Worm (Caenorhabditis elegans) whole organism, L2 larva: ENCODE data around the gene T19C3.3.

ENCODE experiments used
- C34F6.9 ChIP-seq: fragments of 150-350 bp; optimal IDR thresholded peaks from 2 replicates; lab custom pipeline; 2014; ENCODE audit warnings: missing biosample characterization, missing genetic modification characterization
- F13H6.1 ChIP-seq: sonication (generic microtip); optimal IDR thresholded peaks from 2 replicates; lab custom pipeline; 2016; ENCODE audit warnings: missing genetic modification characterization, missing compliant biosample characterization
- R02D3.7 ChIP-seq: fragments of 150-350 bp; optimal IDR thresholded peaks from 2 replicates; lab custom pipeline; 2014; ENCODE audit warnings: missing biosample characterization, missing genetic modification characterization
- Y55F3AM.14 ChIP-seq: fragments of 200-800 bp; sonication (Bioruptor generic); optimal IDR thresholded peaks from 2 replicates; lab custom pipeline; 2018; ENCODE audit warnings: mild to moderate bottlenecking, missing genetic modification characterization, missing compliant biosample characterization
- ZK546.5 ChIP-seq: sonication (generic microtip); optimal IDR thresholded peaks from 2 replicates; lab custom pipeline; 2017; ENCODE audit warnings: missing biosample characterization, missing genetic modification characterization
- alr-1 ChIP-seq: fragments of 150-350 bp; optimal IDR thresholded peaks from 2 replicates; lab custom pipeline; 2014; ENCODE audit warnings: missing biosample characterization, missing genetic modification characterization
- aly-2 ChIP-seq: fragments of 150-350 bp; optimal IDR thresholded peaks from 2 replicates; lab custom pipeline; 2014; ENCODE audit warnings: missing biosample characterization, missing genetic modification characterization
- ama-1 ChIP-seq: fragments of 150-350 bp; optimal IDR thresholded peaks from 2 replicates; lab custom pipeline; 2018; ENCODE audit warnings: inconsistent platforms
- blmp-1 ChIP-seq: sonication (generic microtip); optimal IDR thresholded peaks from 2 replicates; lab custom pipeline; 2017; ENCODE audit warnings: missing genetic modification characterization, mild to moderate bottlenecking, missing compliant biosample characterization, antibody characterized with exemption, moderate library complexity; ENCODE audit not compliant: insufficient read depth
- ceh-16 ChIP-seq: fragments of 150-350 bp; optimal IDR thresholded peaks from 2 replicates; lab custom pipeline; 2014; ENCODE audit warnings: missing biosample characterization, missing genetic modification characterization
- ceh-82 ChIP-seq: fragments of 150-350 bp; optimal IDR thresholded peaks from 2 replicates; lab custom pipeline; 2014; ENCODE audit warnings: missing biosample characterization, missing genetic modification characterization
- crh-2 ChIP-seq: sonication (generic microtip); optimal IDR thresholded peaks from 2 replicates; lab custom pipeline; 2017; ENCODE audit warnings: missing biosample characterization, missing genetic modification characterization
- dmd-4 ChIP-seq: sonication (generic microtip); optimal IDR thresholded peaks from 2 replicates; lab custom pipeline; 2017; ENCODE audit warnings: missing biosample characterization, missing genetic modification characterization
- egl-27 ChIP-seq: sonication (generic microtip); optimal IDR thresholded peaks from 3 replicates; lab custom pipeline; 2017; ENCODE audit warnings: missing biosample characterization, missing genetic modification reagents, missing genetic modification characterization
- elt-1 ChIP-seq: fragments of 150-350 bp; optimal IDR thresholded peaks from 2 replicates; lab custom pipeline; 2014; ENCODE audit warnings: missing biosample characterization, missing genetic modification characterization
- elt-3 ChIP-seq: sonication (generic microtip); optimal IDR thresholded peaks from 2 replicates; lab custom pipeline; 2017; ENCODE audit warnings: missing biosample characterization, missing genetic modification characterization
- fos-1 ChIP-seq: fragments of 150-350 bp; optimal IDR thresholded peaks from 2 replicates; lab custom pipeline; 2014; ENCODE audit warnings: missing biosample characterization, missing genetic modification characterization
- lin-11 ChIP-seq: fragments of 150-350 bp; sonication (generic microtip); optimal IDR thresholded peaks from 2 replicates; lab custom pipeline; 2014; ENCODE audit warnings: missing biosample characterization, missing genetic modification characterization, inconsistent platforms, mixed read lengths
- lin-13 ChIP-seq: fragments of 150-350 bp; optimal IDR thresholded peaks from 2 replicates; lab custom pipeline; 2014; ENCODE audit warnings: missing biosample characterization, missing genetic modification reagents, missing genetic modification characterization
- lin-39 ChIP-seq: fragments of 150-350 bp; optimal IDR thresholded peaks from 2 replicates; lab custom pipeline; 2014; ENCODE audit warnings: missing biosample characterization, missing genetic modification reagents, missing genetic modification characterization
- lsy-2 ChIP-seq, 2 experiments: fragments of 150-350 bp in 1 of 2; sonication (generic microtip) in 1 of 2; optimal IDR thresholded peaks; 2 replicates each; lab custom pipeline; 2014 to 2017; ENCODE audit warnings: missing biosample characterization in 2 of 2, missing genetic modification characterization in 2 of 2
- mab-5 ChIP-seq: fragments of 150-350 bp; optimal IDR thresholded peaks from 2 replicates; lab custom pipeline; 2014; ENCODE audit warnings: missing biosample characterization, missing genetic modification characterization
- mbf-1 ChIP-seq: sonication (generic microtip); optimal IDR thresholded peaks from 2 replicates; lab custom pipeline; 2017; ENCODE audit warnings: missing biosample characterization, missing genetic modification characterization
- mdl-1 ChIP-seq, 2 experiments: fragments of 150-350 bp in 1 of 2; sonication (generic microtip) in 1 of 2; optimal IDR thresholded peaks; 2 replicates each; lab custom pipeline; 2017; ENCODE audit warnings: missing biosample characterization in 2 of 2, missing genetic modification characterization in 2 of 2
- nhr-10 ChIP-seq: sonication (generic microtip); optimal IDR thresholded peaks from 2 replicates; lab custom pipeline; 2017; ENCODE audit warnings: missing biosample characterization, missing genetic modification characterization
- nhr-11 ChIP-seq: fragments of 150-350 bp; optimal IDR thresholded peaks from 2 replicates; lab custom pipeline; 2014; ENCODE audit warnings: missing biosample characterization, missing genetic modification characterization
- nhr-12 ChIP-seq: fragments of 150-350 bp; optimal IDR thresholded peaks from 2 replicates; lab custom pipeline; 2014; ENCODE audit warnings: missing biosample characterization, missing genetic modification characterization
- nhr-129 ChIP-seq: fragments of 150-350 bp; optimal IDR thresholded peaks from 2 replicates; lab custom pipeline; 2014; ENCODE audit warnings: missing biosample characterization, missing genetic modification characterization
- nhr-21 ChIP-seq: fragments of 150-350 bp; optimal IDR thresholded peaks from 2 replicates; lab custom pipeline; 2014; ENCODE audit warnings: missing biosample characterization, missing genetic modification characterization
- nhr-237 ChIP-seq: fragments of 150-350 bp; optimal IDR thresholded peaks from 2 replicates; lab custom pipeline; 2014; ENCODE audit warnings: missing biosample characterization, missing genetic modification characterization
- nhr-25 ChIP-seq: fragments of 150-350 bp; sonication (generic microtip); optimal IDR thresholded peaks from 3 replicates; lab custom pipeline; 2014; ENCODE audit warnings: missing biosample characterization, missing genetic modification characterization
- nhr-6 ChIP-seq: fragments of 150-350 bp; optimal IDR thresholded peaks from 2 replicates; lab custom pipeline; 2014; ENCODE audit warnings: missing biosample characterization, missing genetic modification characterization
- nhr-77 ChIP-seq: fragments of 150-350 bp; optimal IDR thresholded peaks from 2 replicates; lab custom pipeline; 2014; ENCODE audit warnings: missing biosample characterization, missing genetic modification characterization
- peb-1 ChIP-seq: fragments of 150-350 bp; optimal IDR thresholded peaks from 2 replicates; lab custom pipeline; 2014; ENCODE audit warnings: missing biosample characterization, missing genetic modification characterization
- skn-1 ChIP-seq: sonication (generic microtip); optimal IDR thresholded peaks from 2 replicates; lab custom pipeline; 2017; ENCODE audit warnings: missing biosample characterization, missing genetic modification characterization
- sma-3 ChIP-seq: sonication (generic microtip); optimal IDR thresholded peaks from 2 replicates; lab custom pipeline; 2016; ENCODE audit warnings: missing genetic modification reagents, missing genetic modification characterization, missing compliant biosample characterization
- sma-9 ChIP-seq, 2 experiments: fragments of 150-350 bp in 1 of 2; sonication (generic microtip) in 1 of 2; optimal IDR thresholded peaks; 2 replicates each; lab custom pipeline; 2014 to 2016; ENCODE audit warnings: missing genetic modification characterization in 2 of 2, mild to moderate bottlenecking in 1 of 2, missing biosample characterization in 1 of 2, missing compliant biosample characterization in 1 of 2, missing genetic modification reagents in 1 of 2, moderate library complexity in 1 of 2
- snpc-4 ChIP-seq: fragments of 150-350 bp; optimal IDR thresholded peaks from 2 replicates; lab custom pipeline; 2014; ENCODE audit warnings: missing biosample characterization, missing genetic modification characterization
- unc-39 ChIP-seq: fragments of 150-350 bp; optimal IDR thresholded peaks from 2 replicates; lab custom pipeline; 2014; ENCODE audit warnings: missing biosample characterization, missing genetic modification characterization
- unc-55 ChIP-seq: fragments of 150-350 bp; sonication (generic microtip); optimal IDR thresholded peaks from 3 replicates; lab custom pipeline; 2014; ENCODE audit warnings: missing biosample characterization, missing genetic modification reagents, missing genetic modification characterization
- unc-62 ChIP-seq: fragments of 150-350 bp; optimal IDR thresholded peaks from 2 replicates; lab custom pipeline; 2014; ENCODE audit warnings: missing biosample characterization, missing genetic modification reagents, missing genetic modification characterization
- zag-1 ChIP-seq: fragments of 150-350 bp; optimal IDR thresholded peaks from 2 replicates; lab custom pipeline; 2014; ENCODE audit warnings: missing biosample characterization, missing genetic modification characterization
- ztf-11 ChIP-seq: sonication (generic microtip); optimal IDR thresholded peaks from 2 replicates; lab custom pipeline; 2017; ENCODE audit warnings: missing biosample characterization, missing genetic modification characterization

The T19C3.3 gene

DNA sequence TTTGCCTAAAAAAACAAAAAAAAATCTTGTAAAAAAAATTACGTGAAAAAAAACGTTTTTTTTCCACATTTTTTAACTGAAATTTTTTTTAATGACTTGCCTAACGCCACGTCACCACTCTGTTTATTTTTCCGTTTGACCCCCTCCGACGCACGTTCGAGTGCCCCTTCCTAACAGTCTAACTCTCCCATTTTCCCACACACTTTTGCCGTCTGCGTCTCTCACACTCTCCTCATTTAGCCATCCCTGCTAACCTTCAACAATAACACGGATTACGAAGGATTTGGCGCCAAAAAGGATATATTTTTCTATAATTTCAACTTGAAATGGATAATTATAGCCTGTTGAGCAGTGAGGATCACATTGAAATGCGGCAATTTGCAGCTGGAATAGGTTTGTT, 32.9 kb upstream of the T19C3.3 start:
- no peak for TF ChIP-seq nhr-77
- TF ChIP-seq lin-13 (GFP tag; lab: Kevin White, UChicago), result no peak
- TF ChIP-seq nhr-6, result no peak
- peak; percentile 33 for TF ChIP-seq fos-1 (tag; lab: Kevin White, UChicago)
- peak; percentile 79 for TF ChIP-seq crh-2 (tag; lab: Kevin White, UChicago)
- TF ChIP-seq lsy-2 (tag; optimal IDR thresholded peaks at IDR 0.05; lab: Kevin White, UChicago), result peak in 1 of 2 experiments; percentile 7
- peak; percentile 61 for TF ChIP-seq C34F6.9
- peak; percentile 15 for TF ChIP-seq nhr-25
- peak; percentile 1 for TF ChIP-seq F13H6.1
- TF ChIP-seq snpc-4 (tag; lab: Kevin White, UChicago), result no peak

DNA sequence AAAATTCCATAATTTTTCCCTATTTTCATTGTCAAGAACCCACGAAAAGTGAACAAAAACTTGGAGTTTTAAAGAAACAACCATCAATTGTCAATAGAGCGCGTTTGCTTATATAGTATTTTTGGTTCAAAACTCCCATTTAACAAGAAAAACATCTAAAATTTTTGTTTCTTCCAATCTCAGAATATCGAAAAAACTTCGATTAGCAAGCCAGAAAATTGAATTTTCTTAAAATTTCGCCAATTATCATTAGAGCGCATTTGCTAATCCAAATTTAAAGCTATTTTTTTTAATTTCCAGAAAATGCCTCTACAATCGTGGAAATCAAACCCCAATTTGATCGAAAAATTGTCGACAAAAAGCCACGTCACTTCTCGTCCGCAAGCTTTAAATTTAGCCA, 32.1 kb upstream of the T19C3.3 start, which contains the start of gene orai-1:
Gene orai-1 (plus strand): TSS at position 301 of the 400 bp plus-strand sequence.
- no peak for TF ChIP-seq unc-55 (GFP tag; lab: Kevin White, UChicago)
- TF ChIP-seq nhr-12 (tag; lab: Kevin White, UChicago), result no peak
- TF ChIP-seq lin-11 (tag; lab: Kevin White, UChicago), result no peak
- no peak for TF ChIP-seq ZK546.5 (tag; lab: Kevin White, UChicago)
- TF ChIP-seq ceh-16, result no peak
- TF ChIP-seq, all 48 proteins: peak for 0

DNA sequence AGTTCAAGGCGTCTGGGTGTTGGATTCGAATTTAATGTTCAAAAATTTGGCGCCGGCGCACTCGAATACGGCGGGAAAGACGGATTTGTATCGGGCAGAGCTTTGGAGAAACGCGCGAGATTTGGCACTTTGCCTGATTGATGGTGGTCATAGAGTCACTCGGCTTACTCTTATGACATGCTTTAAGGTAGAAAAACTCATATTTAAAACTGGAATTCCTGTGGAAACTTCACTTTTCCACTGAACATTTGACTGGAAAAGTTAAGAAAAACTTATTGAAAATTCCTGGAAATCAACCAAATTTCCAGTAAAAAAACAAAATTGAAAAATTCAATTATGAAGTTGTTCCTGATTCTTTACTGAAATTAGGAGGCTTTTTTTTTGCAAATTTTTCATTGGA, 30.3 kb upstream of the T19C3.3 start:
- TF ChIP-seq aly-2 (tag; lab: Kevin White, UChicago), result no peak
- TF ChIP-seq nhr-6, result no peak
- TF ChIP-seq mbf-1 (tag; lab: Kevin White, UChicago), result no peak
- TF ChIP-seq nhr-11 (tag; lab: Kevin White, UChicago), result no peak
- TF ChIP-seq R02D3.7, result no peak
- TF ChIP-seq alr-1, result no peak
- no peak for TF ChIP-seq Y55F3AM.14 (GFP tag; lab: Kevin White, UChicago)

DNA sequence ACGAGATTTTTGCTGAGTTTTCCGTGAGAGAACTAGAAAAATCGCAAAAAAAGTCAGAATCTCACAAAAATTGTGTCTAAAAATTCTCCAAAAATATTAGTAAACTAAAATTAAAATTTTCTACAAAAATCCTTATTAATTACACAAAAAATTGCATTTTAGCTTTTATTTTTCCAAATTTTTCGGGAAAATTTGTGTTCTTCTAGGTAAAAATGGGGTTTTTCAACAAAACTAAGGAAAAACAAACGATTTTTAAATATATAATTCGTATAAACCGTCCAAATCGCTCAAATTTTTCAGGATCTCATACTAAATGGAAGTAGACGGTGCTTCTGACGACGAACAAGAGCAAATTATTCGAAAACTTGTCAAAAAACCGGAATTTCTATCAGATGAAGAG, 27.4 kb upstream of the T19C3.3 start, which contains the start of gene W06E11.1:
Gene W06E11.1 (plus strand): TSS at position 301 of the 400 bp plus-strand sequence.
- TF ChIP-seq ztf-11 (tag; lab: Kevin White, UChicago), result no peak
- TF ChIP-seq dmd-4, result no peak
- TF ChIP-seq egl-27 (tag; lab: Kevin White, UChicago), result no peak
- TF ChIP-seq unc-62 (GFP tag; lab: Kevin White, UChicago), result no peak
- no peak for TF ChIP-seq R02D3.7
- no peak for TF ChIP-seq nhr-10
- no peak for TF ChIP-seq sma-3 (GFP tag; lab: Kevin White, UChicago)
- TF ChIP-seq mdl-1 (tag; optimal IDR thresholded peaks at IDR 0.05; lab: Kevin White, UChicago), result no peak

DNA sequence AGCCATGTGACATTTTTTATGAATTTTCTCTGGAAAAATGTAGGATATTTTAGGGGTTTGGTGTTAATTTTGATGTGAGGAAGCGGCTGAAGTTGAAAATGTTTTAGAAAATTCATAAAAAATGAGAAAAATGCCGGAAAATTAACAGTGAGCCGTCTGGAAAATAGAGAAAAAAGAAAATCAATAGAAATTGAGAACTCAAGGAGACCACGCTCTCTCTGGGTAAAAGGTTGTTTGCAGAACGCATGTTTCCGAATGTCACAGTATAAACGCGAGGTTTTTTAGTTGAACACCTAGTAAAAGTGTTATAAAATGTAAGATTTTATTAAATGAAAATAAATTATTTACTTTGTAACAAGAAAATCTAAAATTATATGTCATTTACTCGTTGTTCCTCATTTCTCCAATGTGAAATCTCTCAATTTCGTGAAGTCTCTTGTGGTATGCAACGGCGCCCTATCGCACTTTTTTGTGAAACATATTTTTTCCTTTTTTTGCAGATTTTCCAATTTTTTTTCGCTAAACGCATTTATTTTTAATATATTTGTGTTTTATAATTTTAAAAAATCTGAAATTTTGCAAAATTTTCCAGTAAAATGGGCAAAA, 26.0 kb upstream of the T19C3.3 start, which contains the start of the genes tag-266 and tag-267:
Gene tag-266 (minus strand): TSS at position 29 of the 606 bp plus-strand sequence.
Gene tag-267 (plus strand): TSS at position 593 of the 606 bp plus-strand sequence.
- TF ChIP-seq snpc-4 (tag; lab: Kevin White, UChicago) (peak; percentile 13), ztf-11 (tag; lab: Kevin White, UChicago) (no peak), fos-1 (tag; lab: Kevin White, UChicago) (peak; percentile 59), unc-39 (no peak), mdl-1 (tag; optimal IDR thresholded peaks at IDR 0.05; lab: Kevin White, UChicago) (peak in 1 of 2 experiments; percentile 12), R02D3.7 (no peak), nhr-237 (tag; lab: Kevin White, UChicago) (no peak), unc-55 (GFP tag; lab: Kevin White, UChicago) (peak; percentile 92), nhr-6 (no peak), elt-1 (tag; lab: Kevin White, UChicago) (no peak), crh-2 (tag; lab: Kevin White, UChicago) (peak; percentile 81), zag-1 (tag; lab: Kevin White, UChicago) (peak; percentile 15), Y55F3AM.14 (GFP tag; lab: Kevin White, UChicago) (peak; percentile 32), sma-9 (GFP tag; optimal IDR thresholded peaks at IDR 0.05; lab: Kevin White, UChicago) (no peak), sma-9 (tag; optimal IDR thresholded peaks at IDR 0.05; lab: Kevin White, UChicago) (no peak), F13H6.1 (peak; percentile 66), lin-11 (tag; lab: Kevin White, UChicago) (no peak), aly-2 (tag; lab: Kevin White, UChicago) (no peak), peb-1 (tag; lab: Kevin White, UChicago) (no peak), ceh-82 (tag; lab: Kevin White, UChicago) (no peak), elt-3 (no peak), nhr-25 (peak; percentile 49), sma-3 (GFP tag; lab: Kevin White, UChicago) (peak; percentile 83), egl-27 (tag; lab: Kevin White, UChicago) (no peak), lin-13 (GFP tag; lab: Kevin White, UChicago) (peak; percentile 9), ama-1 (no peak), mab-5 (tag; lab: Kevin White, UChicago) (no peak), alr-1 (no peak), nhr-129 (peak; percentile 49), lin-39 (no peak), skn-1 (tag; lab: Kevin White, UChicago) (no peak), lsy-2 (tag; optimal IDR thresholded peaks at IDR 0.05; lab: Kevin White, UChicago) (peak; percentile 56 to 82), nhr-21 (tag; lab: Kevin White, UChicago) (peak; percentile 4), blmp-1 (tag; lab: Kevin White, UChicago) (no peak), C34F6.9 (peak; percentile 90)
